Fruit fly (Drosophila melanogaster): Measurements from ENCODE around the gene gammaSnap2.

gammaSnap2 gene

dm6 chr3R:10139649-10140598 lies 18.7 kb upstream of the gammaSnap2 start, which contains the start of gene tws (continued):
- TF ChIP-seq Kr (GFP tag; optimal IDR thresholded peaks at IDR 0.05) (no peak), en (GFP tag; optimal IDR thresholded peaks at IDR 0.05) (no peak)

dm6 chr3R:10138900-10139299 lies 17.7 kb upstream of the gammaSnap2 start:
- TF ChIP-seq Pdp1 (GFP tag; optimal IDR thresholded peaks at IDR 0.05) (peak in 1 of 2 experiments; percentile 38), tup (GFP tag; optimal IDR thresholded peaks at IDR 0.05) (no peak), Kr (GFP tag; optimal IDR thresholded peaks at IDR 0.05) (no peak), tio (GFP tag; optimal IDR thresholded peaks at IDR 0.05) (no peak), lab (GFP tag; optimal IDR thresholded peaks at IDR 0.05) (peak; percentile 3), bcd (GFP tag; optimal IDR thresholded peaks at IDR 0.05) (no peak), chinmo (GFP tag; IDR thresholded peaks at IDR 0.05; ENCODE audit: partially characterized antibody) (peak; percentile 58; the same call in 1 of the 4 replicates), sd (tag; optimal IDR thresholded peaks at IDR 0.05) (peak; percentile 3), Rfx (GFP tag; IDR thresholded peaks at IDR 0.05) (peak; percentile 23), bigmax (GFP tag; optimal IDR thresholded peaks at IDR 0.05) (peak; percentile 72), CG15073 (GFP tag; optimal IDR thresholded peaks at IDR 0.05) (no peak), CG12769 (tag; optimal IDR thresholded peaks at IDR 0.05) (peak; percentile 30), CG15269 (tag; optimal IDR thresholded peaks at IDR 0.05) (no peak), CG13894 (tag; optimal IDR thresholded peaks at IDR 0.05) (peak; percentile 71), Med (GFP tag) (peak; percentile 26), CG8281 (tag; optimal IDR thresholded peaks at IDR 0.05) (peak; percentile 8), sob (GFP tag; IDR thresholded peaks at IDR 0.05) (0 out of 2 replicates have a peak, but pooled peaks have one; percentile 21), NFAT (GFP tag; IDR thresholded peaks at IDR 0.05) (0 out of 2 replicates have a peak, but pooled peaks have one; percentile 13), CG6791 (GFP tag; IDR thresholded peaks at IDR 0.05; ENCODE audit: partially characterized antibody) (0 out of 3 replicates have a peak, but pooled peaks have one; percentile 15), CG9932 (GFP tag; IDR thresholded peaks at IDR 0.05) (peak; percentile 34; the same call in 1 of the 2 replicates), CG9817 (tag; optimal IDR thresholded peaks at IDR 0.05) (no peak), HLH54F (GFP tag; optimal IDR thresholded peaks at IDR 0.05) (no peak), CG11504 (tag; optimal IDR thresholded peaks at IDR 0.05) (no peak), Hmr (GFP tag; optimal IDR thresholded peaks at IDR 0.05) (peak; percentile 13), crol (GFP tag; IDR thresholded peaks at IDR 0.05) (peak; percentile 86), CG8290 (GFP tag; optimal IDR thresholded peaks at IDR 0.05) (no peak), CG8290 (tag; optimal IDR thresholded peaks at IDR 0.05) (peak in 1 of 2 experiments; percentile 30)

- no peak for TF ChIP-seq CG10565 (GFP tag; optimal IDR thresholded peaks at IDR 0.05)
- no peak for TF ChIP-seq Pdp1 (GFP tag; optimal IDR thresholded peaks at IDR 0.05)
- TF ChIP-seq CG12769 (tag; optimal IDR thresholded peaks at IDR 0.05) = peak; percentile 30
- TF ChIP-seq CG17361 (GFP tag; IDR thresholded peaks at IDR 0.05) = no peak
- TF ChIP-seq cwo (GFP tag; optimal IDR thresholded peaks at IDR 0.05) = no peak
- TF ChIP-seq Asciz (GFP tag; optimal IDR thresholded peaks at IDR 0.05) = no peak
- TF ChIP-seq stwl (tag; optimal IDR thresholded peaks at IDR 0.05) = no peak
- no peak for TF ChIP-seq nerfin-2 (GFP tag; IDR thresholded peaks at IDR 0.05; ENCODE audit: partially characterized antibody)
- no peak for TF ChIP-seq sc (optimal IDR thresholded peaks at IDR 0.05)
- no peak for TF ChIP-seq sc (GFP tag; optimal IDR thresholded peaks at IDR 0.05)
- no peak for TF ChIP-seq CG2116 (GFP tag; optimal IDR thresholded peaks at IDR 0.05)
- TF ChIP-seq Med (GFP tag) = peak; percentile 20
- TF ChIP-seq CG2889 (GFP tag; IDR thresholded peaks at IDR 0.05) = no peak
- no peak for TF ChIP-seq croc (GFP tag; conservative IDR thresholded peaks at IDR 0.05)
- no peak for TF ChIP-seq odd (GFP tag; optimal IDR thresholded peaks at IDR 0.05)
- TF ChIP-seq wek (GFP tag; optimal IDR thresholded peaks at IDR 0.05) = no peak
- peak; percentile 65 for TF ChIP-seq CG6654 (GFP tag; optimal IDR thresholded peaks at IDR 0.05)
- TF ChIP-seq crol (GFP tag; IDR thresholded peaks at IDR 0.05) = peak; percentile 59; the same call in 1 of the 2 replicates
- TF ChIP-seq CG1792 (GFP tag; optimal IDR thresholded peaks at IDR 0.05) = no peak
- no peak for TF ChIP-seq Dip3 (GFP tag; optimal IDR thresholded peaks at IDR 0.05)
These were observed 16.6 kb upstream of the gammaSnap2 start for dm6 chr3R:10137801-10138200.

All from whole organism, embryonic.